Worm (Caenorhabditis elegans) whole organism, L4 larva: Measurements from ENCODE around the gene lgc-35.

Source experiments
- F26F4.8 ChIP-seq: fragments of 200-800 bp; sonication (Bioruptor generic); conservative IDR thresholded peaks from 2 replicates; pipeline ENCODE4 v1.3.6; 2022; ENCODE audit warnings: missing genetic modification characterization, missing compliant biosample characterization
- F37D6.2 ChIP-seq: sonication (generic microtip); optimal IDR thresholded peaks from 2 replicates; lab custom pipeline; 2016; ENCODE audit warnings: mild to moderate bottlenecking, missing genetic modification characterization, missing compliant biosample characterization
- R02D3.7 ChIP-seq: fragments of 150-350 bp; sonication (generic microtip); optimal IDR thresholded peaks from 3 replicates; lab custom pipeline; 2014; ENCODE audit warnings: missing biosample characterization, missing genetic modification characterization
- T26A8.4 ChIP-seq: fragments of 200-800 bp; sonication (Bioruptor generic); IDR thresholded peaks from 2 replicates; pipeline ENCODE4 v1.3.6; 2022; ENCODE audit warnings: missing genetic modification characterization, missing compliant biosample characterization
- Y105C5A.15 ChIP-seq: fragments of 200-800 bp; sonication (Bioruptor generic); IDR thresholded peaks from 2 replicates; pipeline ENCODE4 v1.3.6; 2022; ENCODE audit warnings: missing genetic modification characterization, missing compliant biosample characterization
- Y75B8A.6 ChIP-seq: fragments of 200-800 bp; sonication (Bioruptor generic); IDR thresholded peaks from 2 replicates; pipeline ENCODE4 v1.3.6; 2022; ENCODE audit warnings: missing genetic modification reagents, missing genetic modification characterization, missing compliant biosample characterization
- ZK337.2 ChIP-seq: fragments of 200-800 bp; sonication (Bioruptor generic); IDR thresholded peaks from 2 replicates; pipeline ENCODE4 v1.3.6; 2022; ENCODE audit warnings: missing genetic modification reagents, missing genetic modification characterization, missing compliant biosample characterization
- ZK546.5 ChIP-seq, 2 experiments: sonication (generic microtip); optimal IDR thresholded peaks; 2 replicates each; lab custom pipeline; 2017; ENCODE audit warnings: missing biosample characterization in 2 of 2, missing genetic modification characterization in 2 of 2
- aly-2 ChIP-seq: sonication (generic microtip); optimal IDR thresholded peaks from 2 replicates; lab custom pipeline; 2018; ENCODE audit warnings: missing biosample characterization, missing genetic modification characterization
- arid-1 ChIP-seq: fragments of 200-800 bp; sonication (Bioruptor generic); conservative IDR thresholded peaks from 2 replicates; pipeline ENCODE4 v1.3.6; 2022; ENCODE audit warnings: missing genetic modification reagents, missing genetic modification characterization, missing compliant biosample characterization
- ces-1 ChIP-seq: fragments of 150-350 bp; sonication (generic microtip); optimal IDR thresholded peaks from 4 replicates; lab custom pipeline; 2014; ENCODE audit warnings: missing biosample characterization, missing genetic modification reagents, missing genetic modification characterization
- cey-2 ChIP-seq: sonication (generic microtip); optimal IDR thresholded peaks from 3 replicates; lab custom pipeline; 2017; ENCODE audit warnings: missing genetic modification characterization, mild to moderate bottlenecking, missing compliant biosample characterization, antibody characterized with exemption, borderline replicate concordance; ENCODE audit not compliant: insufficient read depth
- daf-12 ChIP-seq: fragments of 150-350 bp; optimal IDR thresholded peaks from 2 replicates; lab custom pipeline; 2014; ENCODE audit warnings: missing biosample characterization, missing genetic modification reagents, missing genetic modification characterization
- daf-16 ChIP-seq, 3 experiments: sonication (generic microtip); optimal IDR thresholded peaks; 2 replicates each; lab custom pipeline; 2016 to 2017; ENCODE audit warnings: missing genetic modification characterization in 3 of 3, missing genetic modification reagents in 3 of 3, mild to moderate bottlenecking in 2 of 3, missing compliant biosample characterization in 2 of 3, missing biosample characterization in 1 of 3, moderate library complexity in 1 of 3
- daf-19 ChIP-seq: fragments of 200-800 bp; sonication (Bioruptor generic); conservative IDR thresholded peaks from 2 replicates; pipeline ENCODE4 v1.3.6; 2022; ENCODE audit warnings: missing genetic modification characterization, missing compliant biosample characterization
- daf-8 ChIP-seq: fragments of 200-800 bp; sonication (Bioruptor generic); IDR thresholded peaks from 2 replicates; pipeline ENCODE4 v1.3.6; 2022; ENCODE audit warnings: missing genetic modification characterization, missing compliant biosample characterization
- dmd-8 ChIP-seq: fragments of 200-800 bp; sonication (Bioruptor generic); IDR thresholded peaks from 2 replicates; pipeline ENCODE4 v1.3.6; 2022; ENCODE audit warnings: missing genetic modification characterization, missing compliant biosample characterization
- dmd-9 ChIP-seq: fragments of 200-800 bp; sonication (Bioruptor generic); IDR thresholded peaks from 2 replicates; pipeline ENCODE4 v1.3.6; 2022; ENCODE audit warnings: missing genetic modification reagents, missing genetic modification characterization, missing compliant biosample characterization
- egl-27 ChIP-seq: sonication (generic microtip); optimal IDR thresholded peaks from 3 replicates; lab custom pipeline; 2017; ENCODE audit warnings: missing biosample characterization, missing genetic modification reagents, missing genetic modification characterization
- egl-43 ChIP-seq: fragments of 200-800 bp; sonication (Bioruptor generic); IDR thresholded peaks from 2 replicates; pipeline ENCODE4 v1.3.6; 2022; ENCODE audit warnings: missing genetic modification reagents, missing genetic modification characterization, missing compliant biosample characterization
- gei-8 ChIP-seq: fragments of 200-800 bp; sonication (Bioruptor generic); optimal IDR thresholded peaks from 2 replicates; lab custom pipeline; 2018; ENCODE audit warnings: mild to moderate bottlenecking, missing genetic modification characterization, missing compliant biosample characterization
- hlh-11 ChIP-seq: fragments of 200-800 bp; sonication (Bioruptor generic); optimal IDR thresholded peaks from 2 replicates; lab custom pipeline; 2018; ENCODE audit warnings: mild to moderate bottlenecking, missing genetic modification characterization, missing compliant biosample characterization
- hmg-1.1 ChIP-seq: fragments of 200-800 bp; sonication (Bioruptor generic); IDR thresholded peaks from 2 replicates; pipeline ENCODE4 v1.3.6; 2022; ENCODE audit warnings: missing genetic modification reagents, missing genetic modification characterization, missing compliant biosample characterization
- lin-13 ChIP-seq: fragments of 150-350 bp; optimal IDR thresholded peaks from 2 replicates; lab custom pipeline; 2014; ENCODE audit warnings: missing biosample characterization, missing genetic modification reagents, missing genetic modification characterization
- lin-15B ChIP-seq: fragments of 150-350 bp; sonication (generic microtip); optimal IDR thresholded peaks from 3 replicates; lab custom pipeline; 2014; ENCODE audit warnings: missing biosample characterization, missing genetic modification characterization
- lin-39 ChIP-seq: fragments of 150-350 bp; optimal IDR thresholded peaks from 2 replicates; lab custom pipeline; 2014; ENCODE audit warnings: missing biosample characterization, missing genetic modification reagents, missing genetic modification characterization
- lir-3 ChIP-seq: sonication (generic microtip); optimal IDR thresholded peaks from 2 replicates; lab custom pipeline; 2016; ENCODE audit warnings: mild to moderate bottlenecking, missing genetic modification characterization, missing compliant biosample characterization
- madf-5 ChIP-seq, 2 experiments: fragments of 200-800 bp; sonication (Bioruptor generic); IDR thresholded peaks; 2 replicates each; pipeline ENCODE4 v1.3.6; 2022; ENCODE audit warnings: missing compliant biosample characterization in 2 of 2, missing genetic modification characterization in 2 of 2
- mep-1 ChIP-seq: fragments of 150-350 bp; sonication (generic microtip); optimal IDR thresholded peaks from 3 replicates; lab custom pipeline; 2014; ENCODE audit warnings: missing biosample characterization, missing genetic modification characterization
- mes-2 ChIP-seq: sonication (generic microtip); optimal IDR thresholded peaks from 2 replicates; lab custom pipeline; 2016; ENCODE audit warnings: missing genotype, mild to moderate bottlenecking, missing genetic modification characterization, missing compliant biosample characterization; ENCODE audit not compliant: poor library complexity, severe bottlenecking
- mxl-2 ChIP-seq: fragments of 200-800 bp; sonication (Bioruptor generic); conservative IDR thresholded peaks from 2 replicates; pipeline ENCODE4 v1.3.6; 2022; ENCODE audit warnings: missing genetic modification reagents, missing genetic modification characterization, missing compliant biosample characterization
- mxl-3 ChIP-seq: fragments of 200-800 bp; sonication (Bioruptor generic); optimal IDR thresholded peaks from 2 replicates; lab custom pipeline; 2018; ENCODE audit warnings: mild to moderate bottlenecking, missing genetic modification characterization, missing compliant biosample characterization
- nhr-10 ChIP-seq: fragments of 150-350 bp; optimal IDR thresholded peaks from 2 replicates; lab custom pipeline; 2014; ENCODE audit warnings: missing biosample characterization, missing genetic modification characterization
- nhr-11 ChIP-seq: fragments of 150-350 bp; optimal IDR thresholded peaks from 2 replicates; lab custom pipeline; 2014; ENCODE audit warnings: missing biosample characterization, missing genetic modification characterization
- nhr-111 ChIP-seq: fragments of 200-800 bp; sonication (Bioruptor generic); optimal IDR thresholded peaks from 2 replicates; lab custom pipeline; 2018; ENCODE audit warnings: mild to moderate bottlenecking, missing genetic modification characterization, missing compliant biosample characterization
- nhr-25 ChIP-seq: sonication (generic microtip); optimal IDR thresholded peaks from 2 replicates; lab custom pipeline; 2017; ENCODE audit warnings: missing genetic modification characterization, mild to moderate bottlenecking, missing compliant biosample characterization, antibody characterized with exemption, moderate library complexity, borderline replicate concordance; ENCODE audit not compliant: insufficient read depth
- nhr-41 ChIP-seq: fragments of 200-800 bp; sonication (Bioruptor generic); IDR thresholded peaks from 2 replicates; pipeline ENCODE4 v1.3.6; 2022; ENCODE audit warnings: missing genetic modification reagents, missing genetic modification characterization, missing compliant biosample characterization
- nhr-77 ChIP-seq: fragments of 150-350 bp; optimal IDR thresholded peaks from 2 replicates; lab custom pipeline; 2014; ENCODE audit warnings: missing biosample characterization, missing genetic modification characterization
- pha-4 ChIP-seq, 2 experiments: fragments of 150-350 bp in 1 of 2; fragments of 200-800 bp in 1 of 2; sonication (Bioruptor generic) in 1 of 2; IDR thresholded peaks in 1 of 2; optimal IDR thresholded peaks in 1 of 2; 2 replicates each; pipeline versions ENCODE4 v1.3.6 to Lab custom; 2014 to 2022; ENCODE audit warnings: missing genetic modification characterization in 2 of 2, missing genetic modification reagents in 2 of 2, missing biosample characterization in 1 of 2, missing compliant biosample characterization in 1 of 2
- rbr-2 ChIP-seq: sonication (generic microtip); optimal IDR thresholded peaks from 2 replicates; lab custom pipeline; 2016; ENCODE audit warnings: missing genotype, missing genetic modification characterization, missing compliant biosample characterization
- sdz-12 ChIP-seq: fragments of 200-800 bp; sonication (Bioruptor generic); optimal IDR thresholded peaks from 2 replicates; lab custom pipeline; 2018; ENCODE audit warnings: mild to moderate bottlenecking, missing genetic modification characterization, missing compliant biosample characterization
- spr-1 ChIP-seq: sonication (generic microtip); optimal IDR thresholded peaks from 2 replicates; lab custom pipeline; 2016; ENCODE audit warnings: mild to moderate bottlenecking, missing genetic modification characterization, missing compliant biosample characterization
- tag-97 ChIP-seq: fragments of 200-800 bp; sonication (Bioruptor generic); IDR thresholded peaks from 2 replicates; pipeline ENCODE4 v1.3.6; 2022; ENCODE audit warnings: missing genetic modification characterization, missing compliant biosample characterization
- unc-62 ChIP-seq, 3 experiments: fragments of 150-350 bp in 1 of 3; sonication (generic microtip); optimal IDR thresholded peaks in 2 of 3; peaks in 1 of 3; 1 replicate in 1 of 3; 2 replicates in 2 of 3; lab custom pipeline; 2014 to 2017; ENCODE audit warnings: missing biosample characterization in 3 of 3, missing genetic modification characterization in 3 of 3, missing genetic modification reagents in 3 of 3, missing genotype in 1 of 3
- vab-7 ChIP-seq: fragments of 200-800 bp; sonication (Bioruptor generic); IDR thresholded peaks from 2 replicates; pipeline ENCODE4 v1.3.6; 2022; ENCODE audit warnings: missing genetic modification reagents, missing genetic modification characterization, missing compliant biosample characterization
- zfp-2 ChIP-seq: sonication (generic microtip); optimal IDR thresholded peaks from 2 replicates; lab custom pipeline; 2016; ENCODE audit warnings: mild to moderate bottlenecking, missing genetic modification characterization, missing compliant biosample characterization
- zip-11 ChIP-seq: fragments of 200-800 bp; sonication (Bioruptor generic); IDR thresholded peaks from 2 replicates; pipeline ENCODE4 v1.3.6; 2022; ENCODE audit warnings: missing genetic modification characterization, missing compliant biosample characterization
- zip-2 ChIP-seq: fragments of 150-350 bp; optimal IDR thresholded peaks from 2 replicates; lab custom pipeline; 2014; ENCODE audit warnings: missing biosample characterization, missing genetic modification characterization
- ztf-7 ChIP-seq: fragments of 150-350 bp; optimal IDR thresholded peaks from 2 replicates; lab custom pipeline; 2014; ENCODE audit warnings: missing biosample characterization, missing genetic modification characterization

lgc-35 gene

DNA sequence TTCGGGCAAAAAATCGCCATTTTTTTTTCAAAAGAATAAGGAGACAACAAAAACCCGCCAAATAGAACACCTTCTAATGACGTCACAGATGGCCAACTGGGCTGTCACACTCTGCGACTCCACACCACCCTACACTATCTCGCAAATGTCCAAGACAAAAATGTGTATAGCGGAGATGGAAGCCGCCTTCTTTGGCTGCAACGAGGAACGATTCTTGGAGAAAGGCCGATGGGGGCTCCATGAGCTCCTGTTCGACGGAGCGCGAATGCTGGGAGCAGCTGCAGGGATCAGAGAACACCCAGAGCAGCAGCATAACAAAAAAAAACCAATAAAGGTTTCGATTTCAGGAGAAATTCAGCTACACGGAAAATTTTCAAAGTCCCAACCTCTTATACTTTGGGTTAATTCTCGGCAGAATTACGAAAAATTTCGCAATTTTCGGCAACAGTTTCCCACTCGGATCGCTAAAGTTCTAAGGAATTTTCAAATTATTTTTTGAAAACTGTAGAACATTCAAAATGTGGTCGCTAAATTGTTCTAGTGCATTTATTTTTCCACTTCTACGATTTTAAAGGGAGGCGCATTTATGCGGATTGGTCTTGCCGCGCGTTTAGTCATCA is 34.1 kb downstream of the lgc-35 start:
- TF ChIP-seq Y75B8A.6 (GFP tag; lab: Robert Waterston, UW) (no peak), hlh-11 (tag; lab: Kevin White, UChicago) (peak; percentile 62), nhr-77 (tag; lab: Kevin White, UChicago) (no peak), ces-1 (GFP tag; lab: Kevin White, UChicago) (no peak), zip-11 (GFP tag; lab: Robert Waterston, UW) (no peak), nhr-25 (tag; lab: Kevin White, UChicago) (no peak), sdz-12 (GFP tag; lab: Kevin White, UChicago) (no peak), nhr-11 (tag; lab: Kevin White, UChicago) (peak; percentile 15), F26F4.8 (GFP tag; lab: Robert Waterston, UW) (no peak), unc-62 (GFP tag; optimal IDR thresholded peaks at IDR 0.05 in 1 of 2; lab: Kevin White, UChicago) (peak in 1 of 2 experiments; percentile 83), unc-62 (tag; optimal IDR thresholded peaks at IDR 0.05; lab: Kevin White, UChicago) (no peak), arid-1 (GFP tag; lab: Robert Waterston, UW) (0 out of 2 replicates have a peak, but pooled peaks have one; percentile 13), daf-12 (no peak), nhr-41 (GFP tag; lab: Robert Waterston, UW) (no peak), ZK546.5 (tag; optimal IDR thresholded peaks at IDR 0.05; lab: Kevin White, UChicago) (no peak), Y105C5A.15 (no peak), mes-2 (tag; lab: Kevin White, UChicago) (peak; percentile 45), mxl-3 (no peak), nhr-111 (GFP tag; lab: Kevin White, UChicago) (no peak), cey-2 (tag; lab: Kevin White, UChicago) (no peak), pha-4 (GFP tag; IDR thresholded peaks at IDR 0.05; lab: Robert Waterston, UW) (no peak; the same call in 1 of the 2 replicates), pha-4 (tag; optimal IDR thresholded peaks at IDR 0.05; lab: Kevin White, UChicago) (no peak), hmg-1.1 (GFP tag; lab: Robert Waterston, UW) (peak; percentile 74), lin-13 (GFP tag; lab: Kevin White, UChicago) (no peak), dmd-8 (GFP tag; lab: Robert Waterston, UW) (no peak), zfp-2 (tag; lab: Kevin White, UChicago) (no peak), vab-7 (GFP tag; lab: Robert Waterston, UW) (peak; percentile 49; the same call in 1 of the 2 replicates), egl-27 (tag; lab: Kevin White, UChicago) (no peak), nhr-10 (tag; lab: Kevin White, UChicago) (no peak), daf-8 (GFP tag; lab: Robert Waterston, UW) (no peak), mxl-2 (GFP tag; lab: Robert Waterston, UW) (no peak), lir-3 (no peak), ztf-7 (tag; lab: Kevin White, UChicago) (no peak), mep-1 (tag; lab: Kevin White, UChicago) (peak; percentile 20), R02D3.7 (tag; lab: Kevin White, UChicago) (no peak), lin-15B (tag; lab: Kevin White, UChicago) (no peak), rbr-2 (tag; lab: Kevin White, UChicago) (peak; percentile 53), ZK337.2 (GFP tag; lab: Robert Waterston, UW) (no peak), gei-8 (GFP tag; lab: Kevin White, UChicago) (no peak), spr-1 (tag; lab: Kevin White, UChicago) (no peak), zip-2 (peak; percentile 52), dmd-9 (GFP tag; lab: Robert Waterston, UW) (no peak), daf-16 (GFP tag; optimal IDR thresholded peaks at IDR 0.05; lab: Kevin White, UChicago) (no peak), daf-16 (tag; optimal IDR thresholded peaks at IDR 0.05; lab: Kevin White, UChicago) (no peak), aly-2 (tag; lab: Kevin White, UChicago) (no peak), F37D6.2 (peak; percentile 42), madf-5 (GFP tag; IDR thresholded peaks at IDR 0.05; lab: Robert Waterston, UW) (no peak), egl-43 (GFP tag; lab: Robert Waterston, UW) (peak; percentile 69; the same call in 1 of the 2 replicates), lin-39 (tag; lab: Kevin White, UChicago) (no peak), daf-19 (GFP tag; lab: Robert Waterston, UW) (no peak), tag-97 (GFP tag; lab: Robert Waterston, UW) (no peak), T26A8.4 (GFP tag; lab: Robert Waterston, UW) (no peak)
